Fruit fly (Drosophila melanogaster) whole organism, prepupa: ENCODE measurements around the gene CG13482.
A peak's percentile ranks its signal among the peaks of the same experiment; 100 is the strongest.

Experiments
- CG10631 ChIP-seq: fragments of 200-800 bp; sonication (Bioruptor generic); optimal IDR thresholded peaks from 2 replicates; lab custom pipeline; 2016; ENCODE audit warnings: missing biosample characterization, missing genetic modification characterization
- CG15336 ChIP-seq: fragments of 200-800 bp; sonication (Bioruptor generic); IDR thresholded peaks from 2 replicates; pipeline ENCODE4 v1.3.6; 2022; ENCODE audit warnings: missing biosample characterization, missing genetic modification characterization
- CG1621 ChIP-seq: fragments of 200-800 bp; sonication (Bioruptor generic); optimal IDR thresholded peaks from 3 replicates; lab custom pipeline; 2018; ENCODE audit warnings: missing biosample characterization, mild to moderate bottlenecking, missing genetic modification characterization
- CG7368 ChIP-seq: fragments of 200-800 bp; sonication (Bioruptor generic); optimal IDR thresholded peaks from 3 replicates; lab custom pipeline; 2016; ENCODE audit warnings: missing biosample characterization, missing genetic modification characterization
- fd85E ChIP-seq: fragments of 200-800 bp; sonication (Bioruptor generic); optimal IDR thresholded peaks from 3 replicates; lab custom pipeline; 2016; ENCODE audit warnings: missing biosample characterization, missing genetic modification characterization
- fkh ChIP-seq: fragments of 200-800 bp; sonication (Bioruptor generic); optimal IDR thresholded peaks from 3 replicates; lab custom pipeline; 2017; ENCODE audit warnings: missing biosample characterization, mild to moderate bottlenecking, missing genetic modification characterization, moderate library complexity

- TF ChIP-seq fd85E (no peak), CG15336 (GFP tag; lab: Robert Waterston, UW) (peak; percentile 47; the same call in 1 of the 2 replicates), CG7368 (GFP tag; lab: Kevin White, UChicago) (no peak), fkh (GFP tag; lab: Kevin White, UChicago) (no peak), CG10631 (peak; percentile 21), CG1621 (tag; lab: Kevin White, UChicago) (no peak)
Observed at dm6 chr3L:14359815-14360719, 30.9 kb downstream of the CG13482 start.
